Worm (Caenorhabditis elegans) whole organism, midembryonic: ENCODE data around the gene ztf-31.

Experiments
- T22C8.4 ChIP-seq: fragments of 200-800 bp; sonication (Bioruptor generic); IDR thresholded peaks from 2 replicates; pipeline ENCODE4 v1.3.6; 2022; ENCODE audit warnings: missing genetic modification characterization, missing compliant biosample characterization
- cog-1 ChIP-seq: sonication (generic microtip); optimal IDR thresholded peaks from 2 replicates; lab custom pipeline; 2016; ENCODE audit warnings: missing genetic modification characterization, missing compliant biosample characterization
- klf-2 ChIP-seq: fragments of 200-800 bp; sonication (Bioruptor generic); conservative IDR thresholded peaks from 2 replicates; pipeline ENCODE4 v1.3.6; 2022; ENCODE audit warnings: missing genetic modification reagents, missing genetic modification characterization, missing compliant biosample characterization
- med-1 ChIP-seq: sonication (generic microtip); optimal IDR thresholded peaks from 2 replicates; lab custom pipeline; 2017; ENCODE audit warnings: missing genetic modification characterization, mild to moderate bottlenecking, missing compliant biosample characterization, antibody characterized with exemption, missing genetic modification reagents; ENCODE audit not compliant: insufficient read depth
- ref-1 ChIP-seq: fragments of 200-800 bp; sonication (Bioruptor generic); conservative IDR thresholded peaks from 2 replicates; pipeline ENCODE4 v1.3.6; 2022; ENCODE audit warnings: missing genetic modification reagents, missing genetic modification characterization, missing compliant biosample characterization
- tab-1 ChIP-seq: fragments of 200-800 bp; sonication (Bioruptor generic); IDR thresholded peaks from 2 replicates; pipeline ENCODE4 v1.3.6; 2022; ENCODE audit warnings: missing genetic modification characterization, missing compliant biosample characterization
- ztf-23 ChIP-seq: fragments of 200-800 bp; sonication (Bioruptor generic); IDR thresholded peaks from 2 replicates; pipeline ENCODE4 v1.3.6; 2022; ENCODE audit warnings: missing genetic modification reagents, missing genetic modification characterization, missing compliant biosample characterization
- ztf-29 ChIP-seq: fragments of 200-800 bp; sonication (Bioruptor generic); IDR thresholded peaks from 2 replicates; pipeline ENCODE4 v1.3.6; 2022; ENCODE audit warnings: missing genetic modification reagents, missing genetic modification characterization, missing compliant biosample characterization

ce11 chrIII:7238727-7239126 is 2.4 kb upstream of the ztf-31 start, which contains the start of gene pars-1:
- TF ChIP-seq med-1 (GFP tag; lab: Kevin White, UChicago) (no peak), klf-2 (GFP tag; lab: Robert Waterston, UW) (no peak), T22C8.4 (GFP tag; lab: Robert Waterston, UW) (no peak), ztf-23 (GFP tag; lab: Robert Waterston, UW) (no peak), ztf-29 (GFP tag; lab: Robert Waterston, UW) (no peak), ref-1 (GFP tag; lab: Robert Waterston, UW) (no peak), cog-1 (tag; lab: Kevin White, UChicago) (no peak), tab-1 (GFP tag; lab: Robert Waterston, UW) (no peak)
